Fruit fly (Drosophila melanogaster) Kc167 (cell line): Measurements from ENCODE around the gene CG42750.

Source experiments
- Myc ChIP-seq: fragments of >200 bp; optimal IDR thresholded peaks from 2 replicates; lab custom pipeline; 2017; ENCODE audit warnings: missing external identifiers
- Sin3A ChIP-seq: fragments of >200 bp; optimal IDR thresholded peaks from 2 replicates; lab custom pipeline; 2018; ENCODE audit warnings: missing external identifiers
- h ChIP-seq: fragments of >200 bp; optimal IDR thresholded peaks from 3 replicates; lab custom pipeline; 2018; ENCODE audit warnings: missing external identifiers
- insv ChIP-seq: fragments of >200 bp; optimal IDR thresholded peaks from 3 replicates; lab custom pipeline; 2018; ENCODE audit warnings: missing external identifiers
- psq ChIP-seq: fragments of >200 bp; optimal IDR thresholded peaks from 2 replicates; lab custom pipeline; 2017; ENCODE audit warnings: missing external identifiers
- ttk ChIP-seq: sonication (Bioruptor generic); optimal IDR thresholded peaks from 2 replicates; lab custom pipeline; 2017; ENCODE audit warnings: missing external identifiers

Gene CG42750

DNA sequence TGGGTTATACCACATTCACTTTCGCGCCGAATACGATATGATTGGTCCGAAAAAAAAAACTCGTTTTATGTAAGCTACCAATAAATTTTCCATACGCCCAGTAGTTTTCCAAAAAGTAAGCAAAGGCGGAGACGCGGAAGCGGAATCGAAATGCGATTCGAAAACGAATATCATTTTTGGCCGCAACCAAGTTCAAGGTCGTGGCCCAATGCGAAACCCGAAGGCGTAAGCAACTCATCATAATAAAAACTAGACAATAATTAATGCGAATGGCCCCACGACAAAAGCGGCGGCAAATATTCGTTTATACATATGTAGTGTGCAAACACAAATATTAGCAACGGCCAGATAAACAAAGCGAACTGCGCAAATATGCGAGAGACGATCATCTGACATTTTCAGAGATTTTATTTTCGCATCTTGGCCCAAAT, 139.1 kb downstream of the CG42750 start:
- TF ChIP-seq psq (no peak), insv (lab: Kevin White, UChicago) (no peak), Sin3A (no peak), h (lab: Kevin White, UChicago) (no peak), ttk (lab: Kevin White, UChicago) (no peak), Myc (no peak)

DNA sequence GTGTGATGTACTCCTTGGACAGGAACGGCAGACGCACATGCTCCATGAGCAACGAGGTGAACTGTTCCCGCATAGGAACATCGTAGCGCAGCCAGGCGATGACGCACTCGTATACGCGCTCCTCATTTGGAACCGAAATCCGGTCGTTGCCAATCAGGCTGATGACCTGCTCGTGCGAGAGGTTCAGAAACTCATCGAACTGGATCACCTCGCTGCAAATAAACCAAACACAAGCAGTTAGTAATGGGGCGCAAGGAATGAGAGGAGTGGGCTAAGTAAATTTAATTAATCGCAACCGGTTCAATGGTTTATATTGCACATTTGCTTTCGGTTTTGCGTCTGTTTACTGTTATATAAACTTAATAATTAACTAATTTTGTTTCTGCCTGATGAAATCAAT, 141.0 kb downstream of the CG42750 start:
- TF ChIP-seq Myc (no peak), ttk (lab: Kevin White, UChicago) (no peak), Sin3A (no peak), insv (lab: Kevin White, UChicago) (no peak), h (lab: Kevin White, UChicago) (no peak), psq (no peak)

DNA sequence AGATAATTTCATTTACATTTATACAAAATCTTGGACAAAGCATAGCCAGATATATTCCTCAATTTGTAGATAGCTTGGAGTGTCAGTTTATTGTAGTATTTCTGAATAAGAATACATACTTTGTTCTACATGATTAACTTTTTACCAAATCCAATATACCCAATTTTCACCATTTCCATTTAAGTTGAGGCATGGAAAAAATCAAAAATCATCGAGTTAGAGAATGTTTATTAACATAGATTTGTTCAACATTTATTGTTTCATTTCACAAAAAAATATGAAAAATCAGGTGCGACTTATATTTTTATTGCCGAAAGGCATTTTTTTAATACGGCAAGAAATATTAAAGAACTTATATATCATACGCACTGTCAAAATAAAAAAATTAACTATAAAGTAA, 149.9 kb downstream of the CG42750 start, which contains the start of gene Grl36b:
Grl36b (minus strand) TSS at position 101 of the 400 bp plus-strand sequence.
- TF ChIP-seq insv (lab: Kevin White, UChicago) (no peak), Myc (no peak), h (lab: Kevin White, UChicago) (no peak), ttk (lab: Kevin White, UChicago) (no peak), psq (no peak), Sin3A (no peak)

DNA sequence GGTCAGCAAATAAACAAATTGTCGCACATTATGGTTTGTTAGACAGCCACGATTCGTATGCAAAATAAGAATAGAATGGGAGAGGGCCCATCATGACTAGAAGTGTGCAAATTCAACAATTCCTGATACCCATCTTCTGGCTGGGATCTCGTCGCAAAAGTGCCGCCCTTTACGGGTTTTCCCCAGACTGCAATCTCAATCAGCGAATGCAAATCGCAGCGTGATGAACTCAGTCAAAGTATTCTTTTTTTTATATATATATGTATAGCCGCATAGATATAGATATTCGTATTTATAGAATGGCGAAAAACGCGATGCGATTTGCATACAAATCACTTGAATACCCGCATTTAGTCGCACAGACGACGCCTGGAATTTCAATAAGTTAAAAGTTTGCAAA, 152.7 kb downstream of the CG42750 start:
- TF ChIP-seq Sin3A: no peak
- TF ChIP-seq ttk (lab: Kevin White, UChicago): no peak
- no peak for TF ChIP-seq h (lab: Kevin White, UChicago)
- no peak for TF ChIP-seq psq
- no peak for TF ChIP-seq insv (lab: Kevin White, UChicago)

DNA sequence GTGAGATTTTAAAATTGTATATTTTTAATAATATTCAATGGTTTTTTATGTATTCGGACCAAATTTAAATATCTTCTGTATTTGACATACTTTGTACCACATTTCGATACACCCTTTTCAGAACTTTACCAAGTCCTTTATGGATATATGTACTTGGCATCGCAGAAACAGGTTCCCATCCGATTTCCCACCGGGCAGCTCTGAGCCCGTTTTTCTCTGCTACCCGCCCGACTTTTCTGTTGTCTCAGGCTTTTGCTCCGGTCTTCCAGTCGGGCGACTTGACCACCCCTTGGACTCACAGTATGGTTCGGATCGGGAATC, 153.4 kb downstream of the CG42750 start:
- TF ChIP-seq Myc: no peak
- TF ChIP-seq ttk (lab: Kevin White, UChicago): no peak
- TF ChIP-seq h (lab: Kevin White, UChicago): no peak
- TF ChIP-seq Sin3A: no peak
- TF ChIP-seq insv (lab: Kevin White, UChicago): no peak
- no peak for TF ChIP-seq psq

DNA sequence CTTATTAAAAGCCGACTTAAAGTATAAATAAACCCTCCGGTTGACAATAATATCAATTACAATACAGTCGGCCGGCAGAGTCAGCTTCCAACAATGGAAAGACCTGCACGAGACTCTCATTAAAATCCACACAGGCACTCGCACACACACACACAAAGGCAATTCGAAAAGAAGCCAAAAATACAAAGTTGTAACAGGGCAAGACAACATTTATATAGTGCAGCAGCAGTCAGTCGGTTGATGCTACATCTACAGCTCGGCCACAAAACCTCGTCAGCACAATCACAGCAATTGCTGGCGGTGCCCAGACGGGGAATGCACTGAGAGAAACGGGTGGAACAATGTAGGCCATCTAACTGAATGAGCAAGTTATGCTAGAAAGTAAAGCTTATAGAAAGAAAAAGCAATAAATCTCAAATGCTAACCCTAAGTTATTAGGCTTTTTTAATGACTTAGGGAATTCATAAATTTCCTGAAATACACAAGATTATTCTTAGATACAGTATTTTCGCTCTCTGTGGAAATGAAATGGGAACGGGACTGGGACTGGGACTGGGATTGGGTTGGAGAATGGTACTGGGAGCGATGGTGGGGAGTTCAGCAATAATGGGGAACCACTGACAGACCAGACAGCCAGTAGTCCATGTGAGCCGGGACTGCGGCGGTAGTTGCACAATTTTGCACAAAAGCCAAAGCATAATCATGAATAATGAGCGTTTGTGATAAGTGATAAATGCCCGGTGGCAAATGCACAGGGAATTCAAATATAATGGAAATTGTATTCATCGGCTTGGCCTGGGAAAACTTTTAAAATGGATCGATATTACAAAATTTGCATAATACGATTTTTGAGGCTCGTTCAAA, 154.0 kb downstream of the CG42750 start:
- TF ChIP-seq insv (lab: Kevin White, UChicago) (no peak), h (lab: Kevin White, UChicago) (no peak), Sin3A (no peak), Myc (no peak), ttk (lab: Kevin White, UChicago) (no peak)

DNA sequence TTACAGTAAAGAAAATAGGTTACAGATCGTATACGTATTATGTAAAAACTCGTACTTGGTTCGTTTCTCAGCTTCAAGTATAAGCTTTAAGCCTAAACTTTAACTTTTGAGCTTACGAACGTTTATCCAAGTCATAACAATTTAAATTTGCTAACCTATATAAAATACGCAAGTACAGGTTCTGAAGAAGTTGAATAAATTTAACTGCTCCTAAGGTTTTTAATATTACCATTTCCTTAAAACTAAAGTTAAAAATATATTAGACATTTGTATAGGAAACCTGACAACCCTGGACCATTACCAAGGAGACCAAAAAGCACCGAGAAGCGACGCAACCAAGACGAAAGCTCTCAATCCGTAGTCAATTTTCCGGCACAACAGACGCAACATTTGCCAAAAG, 155.9 kb downstream of the CG42750 start, which contains the start of gene CG5758:
CG5758 (plus strand) TSS at position 353 of the 400 bp plus-strand sequence.
- TF ChIP-seq psq: no peak
- no peak for TF ChIP-seq ttk (lab: Kevin White, UChicago)
- no peak for TF ChIP-seq Sin3A

DNA sequence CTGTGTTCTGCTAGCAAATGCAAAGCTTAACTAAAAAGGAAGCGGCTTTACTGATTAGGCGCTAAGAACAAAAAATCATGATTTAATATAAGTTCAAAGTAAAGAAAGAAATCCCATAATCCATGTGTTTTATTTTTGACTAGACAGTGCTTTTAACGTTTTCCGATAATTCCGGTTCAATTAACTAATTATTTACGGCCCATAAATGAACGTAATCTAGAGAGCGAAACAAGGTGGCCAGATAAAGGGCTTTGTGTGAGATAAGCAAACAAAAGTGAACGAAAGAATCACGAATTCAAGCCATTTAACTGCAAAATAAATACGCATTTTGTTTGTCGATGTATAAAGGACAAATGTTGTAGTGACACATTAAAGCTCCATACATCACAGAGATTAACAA, 160.5 kb downstream of the CG42750 start:
- TF ChIP-seq Sin3A: no peak
- no peak for TF ChIP-seq h (lab: Kevin White, UChicago)
- no peak for TF ChIP-seq Myc
- TF ChIP-seq psq: no peak
- no peak for TF ChIP-seq ttk (lab: Kevin White, UChicago)
- no peak for TF ChIP-seq insv (lab: Kevin White, UChicago)

DNA sequence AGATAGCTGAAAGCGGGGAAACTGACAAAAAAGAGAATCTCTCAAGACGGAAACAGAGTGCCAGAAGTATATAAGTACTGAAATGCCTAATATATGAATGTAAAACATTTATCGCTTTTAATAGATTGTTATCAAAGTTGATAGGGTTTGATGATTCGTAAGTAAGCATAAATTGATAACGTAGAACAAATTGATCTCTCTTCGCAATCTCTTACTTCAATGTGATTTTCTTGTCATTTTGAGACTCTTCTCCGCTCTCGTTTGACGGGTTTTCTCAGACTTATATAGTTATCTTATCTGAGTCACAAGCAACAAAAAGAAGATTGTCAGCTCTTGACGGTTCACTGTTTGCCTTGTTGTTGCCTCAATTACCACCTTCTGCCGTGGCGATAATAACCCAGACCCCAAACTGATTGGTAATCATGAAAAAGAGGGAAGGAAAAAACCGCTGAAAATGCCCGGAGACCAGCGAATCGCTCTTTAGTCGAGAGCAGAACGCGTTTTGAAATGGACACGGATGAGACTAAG, 161.3 kb downstream of the CG42750 start, which contains the start of gene CG15152:
CG15152 (plus strand) TSS at position 372 of the 528 bp plus-strand sequence.
- TF ChIP-seq ttk (lab: Kevin White, UChicago) (no peak), insv (lab: Kevin White, UChicago) (no peak), psq (no peak), h (lab: Kevin White, UChicago) (no peak), Myc (no peak), Sin3A (no peak)

DNA sequence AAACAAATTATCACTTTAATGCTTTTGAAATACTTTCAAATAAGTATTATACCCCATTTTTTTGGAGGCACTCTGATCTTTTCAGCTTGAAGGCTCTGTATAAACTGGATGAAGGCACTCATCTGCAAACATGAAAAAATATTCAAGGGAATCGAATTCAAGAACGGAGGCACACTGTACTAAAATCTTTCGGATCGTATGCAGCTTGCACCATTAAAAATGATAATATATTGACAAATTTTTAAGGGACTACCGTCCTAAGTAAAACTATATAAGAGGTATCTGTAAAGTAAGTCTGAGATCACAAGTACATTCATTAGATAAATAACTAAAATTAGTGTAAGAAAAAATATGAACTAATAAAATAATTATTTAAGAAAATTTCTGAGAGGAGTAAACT, 162.5 kb downstream of the CG42750 start, which contains the start of gene CG44476:
CG44476 (minus strand) TSS at position 101 of the 400 bp plus-strand sequence.
- TF ChIP-seq psq (no peak), insv (lab: Kevin White, UChicago) (no peak), ttk (lab: Kevin White, UChicago) (no peak), h (lab: Kevin White, UChicago) (no peak), Myc (no peak), Sin3A (no peak)

DNA sequence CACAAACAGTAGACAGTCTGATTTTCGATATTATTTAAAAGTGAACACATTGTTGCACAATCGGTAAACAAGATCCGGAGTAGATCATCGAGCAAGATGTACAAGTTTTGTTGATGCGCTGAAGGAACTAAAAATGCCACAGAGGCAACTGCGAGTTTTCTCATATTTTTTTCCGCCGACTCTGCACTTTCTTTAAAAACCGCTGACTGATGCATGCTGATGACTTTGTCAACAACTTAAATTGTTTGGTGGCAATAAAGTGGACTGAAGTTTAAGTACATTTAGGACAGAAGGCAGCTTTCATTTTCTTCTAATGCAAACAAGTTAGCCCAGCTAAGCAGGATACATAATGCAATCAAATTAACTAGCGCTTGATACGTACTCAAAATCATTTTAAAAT, 163.1 kb downstream of the CG42750 start:
- no peak for TF ChIP-seq Sin3A
- no peak for TF ChIP-seq Myc
- TF ChIP-seq psq: no peak
- TF ChIP-seq insv (lab: Kevin White, UChicago): no peak
- TF ChIP-seq ttk (lab: Kevin White, UChicago): no peak
- no peak for TF ChIP-seq h (lab: Kevin White, UChicago)
